Worm (Caenorhabditis elegans): Measurements from ENCODE around the gene clec-57.

Gene clec-57

DNA sequence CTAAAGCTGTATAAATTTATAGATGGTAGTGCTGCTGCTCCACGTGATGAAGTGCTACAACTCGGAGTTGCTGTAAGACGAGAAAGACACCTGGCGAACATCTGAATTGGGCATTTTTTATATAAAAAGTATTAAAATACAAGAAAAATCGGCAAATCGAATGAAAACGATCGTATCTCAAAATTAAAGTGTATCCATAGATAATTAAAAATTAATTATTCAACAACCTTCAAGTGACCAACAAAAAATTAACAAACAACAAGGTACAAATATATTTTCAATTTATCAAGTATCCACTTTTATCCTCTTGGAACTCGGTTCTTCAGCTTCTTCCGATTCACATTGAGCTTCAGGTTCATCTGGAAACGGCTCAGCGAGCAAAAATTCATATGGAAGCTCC lies 50.2 kb downstream of the clec-57 start, which contains the start of gene R02D5.8:
TSS of gene R02D5.8 (minus strand) at position 101 of the 400 bp plus-strand sequence.
- TF ChIP-seq mcd-1 (GFP tag; IDR thresholded peaks at IDR 0.05), result no peak
- TF ChIP-seq ceh-100 (GFP tag; IDR thresholded peaks at IDR 0.05), result no peak
- no peak for TF ChIP-seq D2030.7 (GFP tag; IDR thresholded peaks at IDR 0.05)
- TF ChIP-seq sptf-2 (GFP tag; optimal IDR thresholded peaks at IDR 0.05), result no peak
- TF ChIP-seq F39B2.1 (GFP tag; IDR thresholded peaks at IDR 0.05), result no peak

DNA sequence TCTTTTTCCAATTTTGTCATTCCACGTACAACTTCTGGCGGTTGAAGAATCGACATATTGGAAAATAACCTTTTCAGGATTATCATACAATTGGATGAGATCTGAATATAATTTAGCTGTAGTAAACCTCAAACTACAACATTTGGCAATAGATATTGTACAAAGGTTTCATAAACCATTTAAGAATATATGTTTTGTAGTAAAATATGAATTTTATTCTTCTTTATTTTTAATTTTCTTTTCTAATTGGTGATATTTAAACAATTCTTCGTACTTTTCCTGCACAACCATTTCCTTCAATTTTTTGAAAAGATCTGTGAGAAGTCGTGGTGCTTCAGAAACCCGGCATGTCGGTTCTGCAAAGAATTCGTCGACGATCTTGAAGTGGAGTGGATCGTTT lies 52.0 kb downstream of the clec-57 start, which contains the start of gene C53A5.17:
TSS of gene C53A5.17 (minus strand) at position 101 of the 400 bp plus-strand sequence.
- TF ChIP-seq rpc-1 (optimal IDR thresholded peaks at IDR 0.05), result no peak
- TF ChIP-seq rpc-1 (tag; optimal IDR thresholded peaks at IDR 0.05), result no peak
- TF ChIP-seq nfya-2 (GFP tag; IDR thresholded peaks at IDR 0.05), result no peak
- no peak for TF ChIP-seq snpc-4 (GFP tag; optimal IDR thresholded peaks at IDR 0.05)
- no peak for TF ChIP-seq snpc-4 (tag; optimal IDR thresholded peaks at IDR 0.05)
- TF ChIP-seq mcd-1 (GFP tag; IDR thresholded peaks at IDR 0.05), result no peak
- no peak for TF ChIP-seq ceh-100 (GFP tag; IDR thresholded peaks at IDR 0.05)
- TF ChIP-seq dpff-1 (tag; optimal IDR thresholded peaks at IDR 0.05), result no peak

Measured in whole organism, young adult.